Worm (Caenorhabditis elegans): ENCODE data around the gene cdk-1.

ce11 chrIII:9762093-9762748 is 14.9 kb downstream of the cdk-1 start, which contains the start of gene gcc-2:
- TF ChIP-seq unc-130 (tag; optimal IDR thresholded peaks at IDR 0.05) (no peak), ceh-82 (tag; optimal IDR thresholded peaks at IDR 0.05) (no peak), lin-39 (tag; optimal IDR thresholded peaks at IDR 0.05) (no peak), nhr-12 (tag; optimal IDR thresholded peaks at IDR 0.05) (no peak), ama-1 (optimal IDR thresholded peaks at IDR 0.05) (no peak), aly-2 (tag; optimal IDR thresholded peaks at IDR 0.05) (no peak), ztf-4 (tag; optimal IDR thresholded peaks at IDR 0.05) (no peak), nhr-76 (tag; optimal IDR thresholded peaks at IDR 0.05) (no peak)
